Fruit fly (Drosophila melanogaster) whole organism, embryonic: ENCODE data around the gene CG3841.

Source experiments
- Ada2b ChIP-seq: fragments of 200-800 bp; sonication (Bioruptor generic); IDR thresholded peaks from 2 replicates; pipeline ENCODE4 v1.3.6; 2022; ENCODE audit warnings: missing biosample characterization, missing genetic modification characterization
- Adf1 ChIP-seq: fragments of 200-800 bp; sonication (Bioruptor generic); IDR thresholded peaks from 2 replicates; pipeline ENCODE4 v1.3.6; 2022; ENCODE audit warnings: missing biosample characterization, missing genetic modification characterization
- Aef1 ChIP-seq: fragments of 200-800 bp; sonication (Bioruptor generic); IDR thresholded peaks from 3 replicates; pipeline ENCODE4 v1.3.6; 2022; ENCODE audit warnings: missing biosample characterization, missing genetic modification characterization
- CG1024 ChIP-seq: fragments of 200-800 bp; sonication (Bioruptor generic); IDR thresholded peaks from 2 replicates; pipeline ENCODE4 v1.3.6; 2022; ENCODE audit warnings: missing biosample characterization, missing genetic modification characterization
- CG10462 ChIP-seq: fragments of 200-800 bp; sonication (Bioruptor generic); optimal IDR thresholded peaks from 2 replicates; lab custom pipeline; 2016; ENCODE audit warnings: missing biosample characterization, missing genetic modification characterization
- CG10565 ChIP-seq: fragments of 200-800 bp; sonication (Bioruptor generic); optimal IDR thresholded peaks from 3 replicates; lab custom pipeline; 2016; ENCODE audit warnings: missing biosample characterization, mild to moderate bottlenecking, missing genetic modification characterization
- CG10959 ChIP-seq: fragments of 200-800 bp; sonication (Bioruptor generic); IDR thresholded peaks from 2 replicates; pipeline ENCODE4 v1.3.6; 2022; ENCODE audit warnings: missing biosample characterization, missing genetic modification characterization
- CG12219 ChIP-seq: fragments of 200-800 bp; sonication (Bioruptor generic); optimal IDR thresholded peaks from 3 replicates; lab custom pipeline; 2018; ENCODE audit warnings: missing biosample characterization, mild to moderate bottlenecking, missing genetic modification characterization
- CG12942 ChIP-seq: fragments of 200-800 bp; sonication (Bioruptor generic); optimal IDR thresholded peaks from 3 replicates; lab custom pipeline; 2016; ENCODE audit warnings: missing biosample characterization, missing genetic modification characterization
- CG1529 ChIP-seq: fragments of 200-800 bp; sonication (Bioruptor generic); optimal IDR thresholded peaks from 3 replicates; lab custom pipeline; 2018; ENCODE audit warnings: missing biosample characterization, missing genetic modification characterization
- CG15479 ChIP-seq: fragments of 200-800 bp; sonication (Bioruptor generic); optimal IDR thresholded peaks from 3 replicates; lab custom pipeline; 2019; ENCODE audit warnings: missing biosample characterization, mild to moderate bottlenecking, missing genetic modification characterization, moderate library complexity
- CG16779 ChIP-seq: fragments of 200-800 bp; sonication (Bioruptor generic); IDR thresholded peaks from 2 replicates; pipeline ENCODE4 v1.3.6; 2022; ENCODE audit warnings: missing biosample characterization, missing genetic modification characterization
- CG16815 ChIP-seq: fragments of 200-800 bp; sonication (Bioruptor generic); optimal IDR thresholded peaks from 3 replicates; lab custom pipeline; 2017; ENCODE audit warnings: missing biosample characterization, mild to moderate bottlenecking, missing genetic modification characterization
- CG17359 ChIP-seq: fragments of 200-800 bp; sonication (Bioruptor generic); optimal IDR thresholded peaks from 3 replicates; lab custom pipeline; 2018; ENCODE audit warnings: missing biosample characterization, mild to moderate bottlenecking, missing genetic modification characterization, moderate library complexity
- CG17568 ChIP-seq: fragments of 200-800 bp; sonication (Bioruptor generic); optimal IDR thresholded peaks from 2 replicates; lab custom pipeline; 2018; ENCODE audit warnings: missing biosample characterization, mild to moderate bottlenecking, missing genetic modification characterization, moderate library complexity
- CG18262 ChIP-seq: fragments of 200-800 bp; optimal IDR thresholded peaks from 3 replicates; lab custom pipeline; 2019; ENCODE audit warnings: missing biosample characterization, mild to moderate bottlenecking, missing genetic modification characterization, moderate library complexity
- CG2199 ChIP-seq: fragments of 200-800 bp; sonication (Bioruptor generic); IDR thresholded peaks from 3 replicates; pipeline ENCODE4 v1.3.6; 2022; ENCODE audit warnings: missing biosample characterization, missing genetic modification characterization
- CG30403 ChIP-seq: fragments of 200-800 bp; sonication (Bioruptor generic); optimal IDR thresholded peaks from 3 replicates; lab custom pipeline; 2016; ENCODE audit warnings: missing biosample characterization, missing genetic modification characterization
- CG33213 ChIP-seq: fragments of 200-800 bp; sonication (Bioruptor generic); optimal IDR thresholded peaks from 3 replicates; lab custom pipeline; 2016; ENCODE audit warnings: missing biosample characterization, missing genetic modification characterization
- CG4404 ChIP-seq: fragments of 200-800 bp; sonication (Bioruptor generic); IDR thresholded peaks from 2 replicates; pipeline ENCODE4 v1.3.6; 2022; ENCODE audit warnings: missing biosample characterization, missing genetic modification characterization
- CG4707 ChIP-seq: fragments of 200-800 bp; sonication (Bioruptor generic); optimal IDR thresholded peaks from 2 replicates; lab custom pipeline; 2018; ENCODE audit warnings: missing biosample characterization, mild to moderate bottlenecking, missing genetic modification characterization, moderate library complexity
- CG6254 ChIP-seq: fragments of 200-800 bp; sonication (Bioruptor generic); optimal IDR thresholded peaks from 3 replicates; lab custom pipeline; 2017; ENCODE audit warnings: mild to moderate bottlenecking, missing biosample characterization, missing genetic modification reagents, missing genetic modification characterization
- CG6654 ChIP-seq: fragments of 200-800 bp; sonication (Bioruptor generic); optimal IDR thresholded peaks from 2 replicates; lab custom pipeline; 2017; ENCODE audit warnings: missing biosample characterization, mild to moderate bottlenecking, missing genetic modification characterization
- CG7556 ChIP-seq: fragments of 200-800 bp; sonication (Bioruptor generic); optimal IDR thresholded peaks from 2 replicates; lab custom pipeline; 2017; ENCODE audit warnings: missing biosample characterization, mild to moderate bottlenecking, missing genetic modification characterization
- CG8089 ChIP-seq: fragments of 200-800 bp; sonication (Bioruptor generic); optimal IDR thresholded peaks from 3 replicates; lab custom pipeline; 2016; ENCODE audit warnings: missing biosample characterization, missing genetic modification characterization
- CG8281 ChIP-seq: fragments of 200-800 bp; sonication (Bioruptor generic); optimal IDR thresholded peaks from 2 replicates; lab custom pipeline; 2018; ENCODE audit warnings: missing biosample characterization, mild to moderate bottlenecking, missing genetic modification characterization, moderate library complexity
- Ets65A ChIP-seq: fragments of 200-800 bp; sonication (Bioruptor generic); peaks from one replicate; lab custom pipeline; 2016; ENCODE audit warnings: missing biosample characterization, missing genetic modification characterization
- Ets97D ChIP-seq: fragments of 200-800 bp; sonication (Bioruptor generic); optimal IDR thresholded peaks from 3 replicates; lab custom pipeline; 2016; ENCODE audit warnings: missing biosample characterization, missing genetic modification characterization
- Fer1 ChIP-seq: fragments of 200-800 bp; sonication (Bioruptor generic); optimal IDR thresholded peaks from 2 replicates; lab custom pipeline; 2017; ENCODE audit warnings: missing biosample characterization, mild to moderate bottlenecking, missing genetic modification characterization
- HLH4C ChIP-seq: fragments of 200-800 bp; sonication (Bioruptor generic); IDR thresholded peaks from 3 replicates; pipeline ENCODE4 v1.3.6; 2022; ENCODE audit warnings: missing biosample characterization, missing genetic modification characterization; ENCODE audit not compliant: partially characterized antibody
- Hr51 ChIP-seq, 2 experiments: fragments of 200-800 bp; sonication (Bioruptor generic); optimal IDR thresholded peaks; 2 replicates in 1 of 2; 3 replicates in 1 of 2; lab custom pipeline; 2016 to 2018; ENCODE audit warnings: missing biosample characterization in 2 of 2, missing genetic modification characterization in 2 of 2, mild to moderate bottlenecking in 1 of 2, moderate library complexity in 1 of 2
- Lhr ChIP-seq: fragments of 200-800 bp; sonication (Bioruptor generic); optimal IDR thresholded peaks from 3 replicates; lab custom pipeline; 2017; ENCODE audit warnings: mild to moderate bottlenecking, missing biosample characterization, missing genetic modification reagents, missing genetic modification characterization
- NfI ChIP-seq: fragments of 200-800 bp; sonication (Bioruptor generic); optimal IDR thresholded peaks from 3 replicates; lab custom pipeline; 2018; ENCODE audit warnings: missing biosample characterization, mild to moderate bottlenecking, missing genetic modification characterization, moderate library complexity
- Side ChIP-seq: fragments of 200-800 bp; sonication (Bioruptor generic); optimal IDR thresholded peaks from 2 replicates; lab custom pipeline; 2016; ENCODE audit warnings: missing biosample characterization, missing genetic modification characterization
- Xrp1 ChIP-seq: fragments of 200-800 bp; sonication (Bioruptor generic); IDR thresholded peaks from 2 replicates; pipeline ENCODE4 v1.3.6; 2022; ENCODE audit warnings: missing biosample characterization, missing genetic modification characterization
- ase ChIP-seq: fragments of 200-800 bp; sonication (Bioruptor generic); IDR thresholded peaks from 3 replicates; pipeline ENCODE4 v1.3.6; 2022; ENCODE audit warnings: missing biosample characterization, missing genetic modification characterization
- bsh ChIP-seq, 2 experiments: fragments of 200-800 bp; sonication (Bioruptor generic); optimal IDR thresholded peaks; 2 replicates each; lab custom pipeline; 2017 to 2018; ENCODE audit warnings: mild to moderate bottlenecking in 2 of 2, missing biosample characterization in 2 of 2, missing genetic modification characterization in 2 of 2, moderate library complexity in 1 of 2
- cas ChIP-seq: fragments of 200-800 bp; sonication (Bioruptor generic); IDR thresholded peaks from 2 replicates; pipeline ENCODE4 v1.3.6; 2022; ENCODE audit warnings: missing biosample characterization, missing genetic modification characterization
- caup ChIP-seq: fragments of 200-800 bp; sonication (Bioruptor generic); optimal IDR thresholded peaks from 3 replicates; lab custom pipeline; 2017; ENCODE audit warnings: missing biosample characterization, mild to moderate bottlenecking, missing genetic modification characterization, moderate library complexity; ENCODE audit not compliant: severe bottlenecking
- chn ChIP-seq: fragments of 200-800 bp; sonication (Bioruptor generic); optimal IDR thresholded peaks from 2 replicates; lab custom pipeline; 2016; ENCODE audit warnings: missing biosample characterization, missing genetic modification characterization
- gsb ChIP-seq: fragments of 200-800 bp; sonication (Bioruptor generic); IDR thresholded peaks from 2 replicates; pipeline ENCODE4 v1.3.6; 2022; ENCODE audit warnings: missing biosample characterization, missing genetic modification characterization
- gt ChIP-seq: fragments of 200-800 bp; sonication (Bioruptor generic); IDR thresholded peaks from 2 replicates; pipeline ENCODE4 v1.3.6; 2022; ENCODE audit warnings: missing biosample characterization, missing genetic modification characterization
- oc ChIP-seq: fragments of 200-800 bp; sonication (Bioruptor generic); optimal IDR thresholded peaks from 2 replicates; lab custom pipeline; 2018; ENCODE audit warnings: missing biosample characterization, mild to moderate bottlenecking, missing genetic modification characterization, moderate library complexity
- odd ChIP-seq: fragments of 200-800 bp; sonication (Bioruptor generic); optimal IDR thresholded peaks from 2 replicates; lab custom pipeline; 2017; ENCODE audit warnings: missing biosample characterization, mild to moderate bottlenecking, missing genetic modification characterization
- org-1 ChIP-seq: fragments of 200-800 bp; sonication (Bioruptor generic); optimal IDR thresholded peaks from 2 replicates; lab custom pipeline; 2017; ENCODE audit warnings: missing biosample characterization, missing genetic modification characterization
- phol ChIP-seq: fragments of 200-800 bp; sonication (Bioruptor generic); optimal IDR thresholded peaks from 3 replicates; lab custom pipeline; 2018; ENCODE audit warnings: missing biosample characterization, mild to moderate bottlenecking, missing genetic modification characterization, moderate library complexity
- schlank ChIP-seq: fragments of 200-800 bp; sonication (Bioruptor generic); optimal IDR thresholded peaks from 2 replicates; lab custom pipeline; 2018; ENCODE audit warnings: missing biosample characterization, mild to moderate bottlenecking, missing genetic modification characterization
- sens ChIP-seq: fragments of 200-800 bp; sonication (Bioruptor generic); peaks from one replicate; lab custom pipeline; 2016; ENCODE audit warnings: missing biosample characterization, missing genetic modification characterization
- slp2 ChIP-seq: fragments of 200-800 bp; sonication (Bioruptor generic); optimal IDR thresholded peaks from 2 replicates; lab custom pipeline; 2016; ENCODE audit warnings: missing biosample characterization, missing genetic modification characterization
- sna ChIP-seq: fragments of 200-800 bp; sonication (Bioruptor generic); IDR thresholded peaks from 2 replicates; pipeline ENCODE4 v1.3.6; 2022; ENCODE audit warnings: missing biosample characterization, missing genetic modification characterization; ENCODE audit not compliant: partially characterized antibody
- zfh2 ChIP-seq: fragments of 200-800 bp; sonication (Bioruptor generic); optimal IDR thresholded peaks from 2 replicates; lab custom pipeline; 2016; ENCODE audit warnings: missing biosample characterization, missing genetic modification characterization

CG3841 gene

DNA sequence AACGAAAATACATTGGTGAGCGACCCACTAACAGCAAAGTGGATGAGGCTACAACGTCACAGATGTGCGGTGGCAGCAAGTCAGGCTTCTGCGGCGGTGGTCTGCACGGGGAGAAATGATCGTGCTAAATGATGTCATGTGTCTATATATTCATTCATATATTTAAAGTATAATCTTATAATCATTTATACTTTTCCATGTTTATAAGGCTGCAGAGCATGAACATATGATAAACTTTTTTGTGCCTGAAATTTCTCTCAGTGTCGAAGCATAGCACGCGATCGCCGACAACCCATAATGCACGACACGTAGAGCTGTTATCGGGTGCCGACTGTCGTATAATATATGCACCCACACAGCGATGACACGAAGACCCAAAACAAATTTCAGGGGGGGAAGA is 9.1 kb downstream of the CG3841 start (continued):
- TF ChIP-seq CG10462 (GFP tag; lab: Kevin White, UChicago) = peak; percentile 7
- no peak for TF ChIP-seq Side (GFP tag; lab: Kevin White, UChicago)
- TF ChIP-seq CG8281 (tag; lab: Kevin White, UChicago) = no peak
- TF ChIP-seq schlank (tag; lab: Kevin White, UChicago) = no peak
- peak; percentile 44 for TF ChIP-seq CG12219 (GFP tag; lab: Kevin White, UChicago)
- peak; percentile 62 for TF ChIP-seq org-1 (GFP tag; lab: Kevin White, UChicago)
- peak; percentile 58 for TF ChIP-seq CG30403 (GFP tag; lab: Kevin White, UChicago)
- TF ChIP-seq CG6654 (GFP tag; lab: Kevin White, UChicago) = peak; percentile 6
- no peak for TF ChIP-seq cas (GFP tag; lab: Robert Waterston, UW)
- peak; percentile 31 for TF ChIP-seq Lhr
- peak; percentile 32 for TF ChIP-seq odd (GFP tag; lab: Kevin White, UChicago)
- no peak; the same call in 2 of the 3 replicates for TF ChIP-seq ase (GFP tag; lab: Robert Waterston, UW)
- TF ChIP-seq phol = peak; percentile 76
- peak; percentile 3 for TF ChIP-seq CG12942 (GFP tag; lab: Kevin White, UChicago)
- TF ChIP-seq zfh2 (GFP tag; lab: Kevin White, UChicago) = no peak
- peak; percentile 94 for TF ChIP-seq Xrp1 (GFP tag; lab: Robert Waterston, UW)
- TF ChIP-seq CG10959 (GFP tag; lab: Robert Waterston, UW) = peak; percentile 86
- TF ChIP-seq CG6254 = peak; percentile 70
- peak; percentile 75 for TF ChIP-seq CG16815
- TF ChIP-seq CG2199 (GFP tag; lab: Robert Waterston, UW) = peak; percentile 79; the same call in 1 of the 3 replicates
- peak; percentile 70 for TF ChIP-seq CG7556
- no peak for TF ChIP-seq caup
- no peak for TF ChIP-seq sna (GFP tag; lab: Robert Waterston, UW)
- TF ChIP-seq sens (GFP tag; lab: Kevin White, UChicago) = peak; percentile 92
- TF ChIP-seq CG17359 (tag; lab: Kevin White, UChicago) = peak; percentile 60
- TF ChIP-seq CG1024 (GFP tag; lab: Robert Waterston, UW) = peak; percentile 51; the same call in 1 of the 2 replicates
- TF ChIP-seq CG17568 (GFP tag; lab: Kevin White, UChicago) = no peak
- TF ChIP-seq Ets65A (GFP tag; lab: Kevin White, UChicago) = no peak
- peak; percentile 54; the same call in 2 of the 3 replicates for TF ChIP-seq Aef1 (GFP tag; lab: Robert Waterston, UW)
- peak; percentile 36; the same call in 1 of the 2 replicates for TF ChIP-seq Ada2b (GFP tag; lab: Robert Waterston, UW)
- no peak for TF ChIP-seq Hr51 (GFP tag; optimal IDR thresholded peaks at IDR 0.05; lab: Kevin White, UChicago)
- TF ChIP-seq Fer1 (GFP tag; lab: Kevin White, UChicago) = no peak
- TF ChIP-seq CG4404 (GFP tag; lab: Robert Waterston, UW) = peak; percentile 91
- no peak for TF ChIP-seq CG8089 (GFP tag; lab: Kevin White, UChicago)
- no peak for TF ChIP-seq Adf1 (GFP tag; lab: Robert Waterston, UW)
- TF ChIP-seq NfI (GFP tag; lab: Kevin White, UChicago) = no peak
- no peak for TF ChIP-seq HLH4C (GFP tag; lab: Robert Waterston, UW)
- no peak for TF ChIP-seq CG33213 (GFP tag; lab: Kevin White, UChicago)
- no peak for TF ChIP-seq slp2
- peak; percentile 85 for TF ChIP-seq CG18262 (tag; lab: Kevin White, UChicago)
- peak; percentile 72 for TF ChIP-seq gt (GFP tag; lab: Robert Waterston, UW)
- TF ChIP-seq CG4707 (GFP tag; lab: Kevin White, UChicago) = no peak
- no peak for TF ChIP-seq chn
- no peak for TF ChIP-seq CG10565 (GFP tag; lab: Kevin White, UChicago)
- no peak for TF ChIP-seq CG16779 (GFP tag; lab: Robert Waterston, UW)
- peak; percentile 51 for TF ChIP-seq CG1529
- peak; percentile 12 for TF ChIP-seq oc
- TF ChIP-seq bsh (GFP tag; optimal IDR thresholded peaks at IDR 0.05; lab: Kevin White, UChicago) = peak in 1 of 2 experiments; percentile 76
- no peak for TF ChIP-seq CG15479 (GFP tag; lab: Kevin White, UChicago)
- TF ChIP-seq gsb = 0 out of 2 replicates have a peak, but pooled peaks have one; percentile 19
- no peak for TF ChIP-seq Ets97D (GFP tag; lab: Kevin White, UChicago)
